Worm (Caenorhabditis elegans): ENCODE measurements around the gene Y49F6B.13.

DNA sequence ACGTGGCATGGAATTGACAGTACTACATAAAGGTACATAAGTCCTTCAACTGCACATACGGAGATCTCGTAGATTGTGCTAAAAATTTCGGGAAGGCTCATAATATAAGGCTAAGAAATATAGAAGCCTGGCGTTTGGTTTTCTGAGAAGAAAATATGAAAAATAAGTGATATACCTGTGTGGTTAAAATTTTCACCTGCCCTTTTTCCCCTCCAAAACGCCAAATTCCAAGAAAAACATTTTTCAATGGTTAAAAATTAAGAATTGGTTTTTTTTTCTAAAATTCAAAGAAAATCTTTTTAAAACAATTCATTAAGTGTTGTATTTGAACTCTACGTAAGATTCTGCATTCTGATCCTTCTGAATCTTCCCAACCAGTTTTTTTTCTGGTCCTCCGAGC, 43.1 kb upstream of the Y49F6B.13 start, which contains the start of gene srz-5:
- TF ChIP-seq ztf-4 (tag; optimal IDR thresholded peaks at IDR 0.05) (no peak), sptf-1 (tag; optimal IDR thresholded peaks at IDR 0.05) (no peak), nhr-11 (tag; optimal IDR thresholded peaks at IDR 0.05) (no peak), nhr-28 (tag; optimal IDR thresholded peaks at IDR 0.05) (no peak), xbp-1 (tag; optimal IDR thresholded peaks at IDR 0.05) (no peak), alr-1 (tag; optimal IDR thresholded peaks at IDR 0.05; ENCODE audit: borderline replicate concordance) (no peak), nhr-76 (tag; optimal IDR thresholded peaks at IDR 0.05) (no peak), C04F5.9 (tag; optimal IDR thresholded peaks at IDR 0.05) (no peak), tbx-2 (tag; optimal IDR thresholded peaks at IDR 0.05) (no peak), ama-1 (optimal IDR thresholded peaks at IDR 0.05) (no peak), dpl-1 (GFP tag; optimal IDR thresholded peaks at IDR 0.05) (no peak), snpc-4 (tag; optimal IDR thresholded peaks at IDR 0.05) (no peak), ztf-11 (tag; optimal IDR thresholded peaks at IDR 0.05) (no peak)

Measured in whole organism, L1 larva.